Worm (Caenorhabditis elegans) whole organism, L2 larva: ENCODE measurements around the gene ZC250.4.

ENCODE experiments used
- C34F6.9 ChIP-seq: fragments of 150-350 bp; optimal IDR thresholded peaks from 2 replicates; lab custom pipeline; 2014; ENCODE audit warnings: missing biosample characterization, missing genetic modification characterization
- F13H6.1 ChIP-seq: sonication (generic microtip); optimal IDR thresholded peaks from 2 replicates; lab custom pipeline; 2016; ENCODE audit warnings: missing genetic modification characterization, missing compliant biosample characterization
- ZK546.5 ChIP-seq: sonication (generic microtip); optimal IDR thresholded peaks from 2 replicates; lab custom pipeline; 2017; ENCODE audit warnings: missing biosample characterization, missing genetic modification characterization
- ceh-16 ChIP-seq: fragments of 150-350 bp; optimal IDR thresholded peaks from 2 replicates; lab custom pipeline; 2014; ENCODE audit warnings: missing biosample characterization, missing genetic modification characterization
- ceh-82 ChIP-seq: fragments of 150-350 bp; optimal IDR thresholded peaks from 2 replicates; lab custom pipeline; 2014; ENCODE audit warnings: missing biosample characterization, missing genetic modification characterization
- elt-3 ChIP-seq: sonication (generic microtip); optimal IDR thresholded peaks from 2 replicates; lab custom pipeline; 2017; ENCODE audit warnings: missing biosample characterization, missing genetic modification characterization
- fos-1 ChIP-seq: fragments of 150-350 bp; optimal IDR thresholded peaks from 2 replicates; lab custom pipeline; 2014; ENCODE audit warnings: missing biosample characterization, missing genetic modification characterization
- gmeb-1 ChIP-seq: fragments of 150-350 bp; optimal IDR thresholded peaks from 2 replicates; lab custom pipeline; 2014; ENCODE audit warnings: missing biosample characterization, missing genetic modification characterization
- lsy-2 ChIP-seq, 2 experiments: fragments of 150-350 bp in 1 of 2; sonication (generic microtip) in 1 of 2; optimal IDR thresholded peaks; 2 replicates each; lab custom pipeline; 2014 to 2017; ENCODE audit warnings: missing biosample characterization in 2 of 2, missing genetic modification characterization in 2 of 2
- nhr-12 ChIP-seq: fragments of 150-350 bp; optimal IDR thresholded peaks from 2 replicates; lab custom pipeline; 2014; ENCODE audit warnings: missing biosample characterization, missing genetic modification characterization
- nhr-23 ChIP-seq: fragments of 150-350 bp; optimal IDR thresholded peaks from 2 replicates; lab custom pipeline; 2014; ENCODE audit warnings: missing biosample characterization, missing genetic modification reagents, missing genetic modification characterization
- skn-1 ChIP-seq: sonication (generic microtip); optimal IDR thresholded peaks from 2 replicates; lab custom pipeline; 2017; ENCODE audit warnings: missing biosample characterization, missing genetic modification characterization
- unc-62 ChIP-seq: fragments of 150-350 bp; optimal IDR thresholded peaks from 2 replicates; lab custom pipeline; 2014; ENCODE audit warnings: missing biosample characterization, missing genetic modification reagents, missing genetic modification characterization

ce11 chrV:5835397-5835796 is 22.5 kb upstream of the ZC250.4 start:
- TF ChIP-seq nhr-23 (tag; lab: Kevin White, UChicago), result no peak
- no peak for TF ChIP-seq fos-1 (tag; lab: Kevin White, UChicago)
- TF ChIP-seq ceh-82, result no peak
- TF ChIP-seq F13H6.1 (tag; lab: Kevin White, UChicago), result no peak
- no peak for TF ChIP-seq elt-3 (tag; lab: Kevin White, UChicago)
- no peak for TF ChIP-seq ceh-16 (tag; lab: Kevin White, UChicago)
- TF ChIP-seq unc-62 (GFP tag; lab: Kevin White, UChicago), result no peak
- TF ChIP-seq skn-1 (tag; lab: Kevin White, UChicago), result no peak
- no peak for TF ChIP-seq nhr-12 (tag; lab: Kevin White, UChicago)
- TF ChIP-seq C34F6.9, result no peak
- TF ChIP-seq ZK546.5 (tag; lab: Kevin White, UChicago), result no peak
- no peak for TF ChIP-seq gmeb-1 (tag; lab: Kevin White, UChicago)
- TF ChIP-seq lsy-2 (tag; optimal IDR thresholded peaks at IDR 0.05; lab: Kevin White, UChicago), result no peak
